Worm (Caenorhabditis elegans): ENCODE measurements around the gene tps-1.

- TF ChIP-seq elt-1 (tag; optimal IDR thresholded peaks at IDR 0.05; ENCODE audit: borderline replicate concordance, insufficient read depth) (no peak), mep-1 (tag; optimal IDR thresholded peaks at IDR 0.05) (no peak), nhr-28 (tag; optimal IDR thresholded peaks at IDR 0.05) (no peak), unc-39 (tag; optimal IDR thresholded peaks at IDR 0.05) (no peak), snpc-4 (tag; optimal IDR thresholded peaks at IDR 0.05) (no peak), nhr-12 (tag; optimal IDR thresholded peaks at IDR 0.05) (no peak), lin-13 (tag; optimal IDR thresholded peaks at IDR 0.05) (no peak)
These were observed 7.7 kb upstream of the tps-1 start for ce11 chrX:17481892-17482515.
